Fruit fly (Drosophila melanogaster): ENCODE measurements around the gene Pbp95.

The Pbp95 gene

dm6 chr3R:7990799-7991423 lies 22.7 kb upstream of the Pbp95 start:
- TF ChIP-seq EcR (GFP tag; optimal IDR thresholded peaks at IDR 0.05): peak; percentile 13
- 0 out of 3 replicates have a peak, but pooled peaks have one; percentile 14 for TF ChIP-seq fd96Ca (GFP tag; IDR thresholded peaks at IDR 0.05)
- no peak for TF ChIP-seq CG12605 (GFP tag; IDR thresholded peaks at IDR 0.05)

dm6 chr3R:7991446-7991845 lies 22.1 kb upstream of the Pbp95 start:
- no peak for TF ChIP-seq Pif1B (GFP tag; optimal IDR thresholded peaks at IDR 0.05)
- no peak for TF ChIP-seq D1 (tag; optimal IDR thresholded peaks at IDR 0.05)
- 0 out of 3 replicates have a peak, but pooled peaks have one; percentile 8 for TF ChIP-seq CG4496 (GFP tag; IDR thresholded peaks at IDR 0.05)
- no peak for TF ChIP-seq gl (tag; optimal IDR thresholded peaks at IDR 0.05)

dm6 chr3R:7992100-7992499 lies 21.5 kb upstream of the Pbp95 start:
- TF ChIP-seq CG32121 (GFP tag; IDR thresholded peaks at IDR 0.05): peak; percentile 24; the same call in 1 of the 2 replicates
- no peak for TF ChIP-seq CG13204 (GFP tag; optimal IDR thresholded peaks at IDR 0.05)
- no peak for TF ChIP-seq CG34367 (tag; optimal IDR thresholded peaks at IDR 0.05)
- no peak for TF ChIP-seq Snoo (tag; optimal IDR thresholded peaks at IDR 0.05)
- TF ChIP-seq CG17806 (tag; optimal IDR thresholded peaks at IDR 0.05): no peak
- TF ChIP-seq fd96Ca (GFP tag; IDR thresholded peaks at IDR 0.05): no peak
- TF ChIP-seq CG15710 (tag; optimal IDR thresholded peaks at IDR 0.05): no peak
- no peak for TF ChIP-seq D1 (tag; optimal IDR thresholded peaks at IDR 0.05)
- no peak for TF ChIP-seq CG10348 (GFP tag; IDR thresholded peaks at IDR 0.05)
- no peak for TF ChIP-seq gl (tag; optimal IDR thresholded peaks at IDR 0.05)
- TF ChIP-seq CG4496 (GFP tag; IDR thresholded peaks at IDR 0.05): peak; percentile 55; the same call in 2 of the 3 replicates
- TF ChIP-seq CG9948 (tag; optimal IDR thresholded peaks at IDR 0.05): no peak
- peak; percentile 38 for TF ChIP-seq CG14655 (GFP tag; optimal IDR thresholded peaks at IDR 0.05)
- no peak for TF ChIP-seq Pif1A (GFP tag; optimal IDR thresholded peaks at IDR 0.05)
- TF ChIP-seq CG8159 (tag; optimal IDR thresholded peaks at IDR 0.05): peak; percentile 7
- TF ChIP-seq CG8301 (tag; optimal IDR thresholded peaks at IDR 0.05): peak; percentile 48
- no peak for TF ChIP-seq CG12605 (GFP tag; IDR thresholded peaks at IDR 0.05)
- TF ChIP-seq EcR (GFP tag; optimal IDR thresholded peaks at IDR 0.05): no peak
- no peak for TF ChIP-seq rn (GFP tag; IDR thresholded peaks at IDR 0.05)

dm6 chr3R:7993506-7993905 lies 20.1 kb upstream of the Pbp95 start:
- TF ChIP-seq CG32121 (GFP tag; IDR thresholded peaks at IDR 0.05) (no peak), rn (GFP tag; IDR thresholded peaks at IDR 0.05) (no peak), CG4496 (GFP tag; IDR thresholded peaks at IDR 0.05) (no peak), CG13204 (GFP tag; optimal IDR thresholded peaks at IDR 0.05) (no peak), Snoo (tag; optimal IDR thresholded peaks at IDR 0.05) (no peak), CG34367 (tag; optimal IDR thresholded peaks at IDR 0.05) (no peak), CG8159 (tag; optimal IDR thresholded peaks at IDR 0.05) (no peak), Pif1A (GFP tag; optimal IDR thresholded peaks at IDR 0.05) (no peak), gl (tag; optimal IDR thresholded peaks at IDR 0.05) (no peak), Ets98B (GFP tag; IDR thresholded peaks at IDR 0.05) (no peak), CG10348 (GFP tag; IDR thresholded peaks at IDR 0.05) (no peak), CG9948 (tag; optimal IDR thresholded peaks at IDR 0.05) (no peak), CG8301 (tag; optimal IDR thresholded peaks at IDR 0.05) (no peak), EcR (GFP tag; optimal IDR thresholded peaks at IDR 0.05) (no peak), fd96Ca (GFP tag; IDR thresholded peaks at IDR 0.05) (no peak)

- TF ChIP-seq Pif1A (GFP tag; optimal IDR thresholded peaks at IDR 0.05): no peak
- TF ChIP-seq CG4496 (GFP tag; IDR thresholded peaks at IDR 0.05): no peak
- no peak for TF ChIP-seq fd96Ca (GFP tag; IDR thresholded peaks at IDR 0.05)
- no peak for TF ChIP-seq Ets98B (GFP tag; IDR thresholded peaks at IDR 0.05)
- no peak for TF ChIP-seq CG12605 (GFP tag; IDR thresholded peaks at IDR 0.05)
- TF ChIP-seq rn (GFP tag; IDR thresholded peaks at IDR 0.05): no peak
Observed at dm6 chr3R:7994629-7995028, 19.0 kb upstream of the Pbp95 start.

- TF ChIP-seq CG13204 (GFP tag; optimal IDR thresholded peaks at IDR 0.05) (peak; percentile 93), EcR (GFP tag; optimal IDR thresholded peaks at IDR 0.05) (peak; percentile 41), Pif1A (GFP tag; optimal IDR thresholded peaks at IDR 0.05) (no peak)
Observed at dm6 chr3R:7995722-7996121, 17.9 kb upstream of the Pbp95 start, which contains the start of gene Elovl7. TSS of gene Elovl7 (minus strand) at chr3R:7995852.

- TF ChIP-seq CG14655 (GFP tag; optimal IDR thresholded peaks at IDR 0.05) (no peak), rn (GFP tag; IDR thresholded peaks at IDR 0.05) (no peak), CG4496 (GFP tag; IDR thresholded peaks at IDR 0.05) (no peak), CG10348 (GFP tag; IDR thresholded peaks at IDR 0.05) (no peak), CG34367 (tag; optimal IDR thresholded peaks at IDR 0.05) (no peak), CG17806 (tag; optimal IDR thresholded peaks at IDR 0.05) (no peak), Pif1A (GFP tag; optimal IDR thresholded peaks at IDR 0.05) (no peak), Snoo (tag; optimal IDR thresholded peaks at IDR 0.05) (no peak), EcR (GFP tag; optimal IDR thresholded peaks at IDR 0.05) (no peak), CG12605 (GFP tag; IDR thresholded peaks at IDR 0.05) (no peak), Ets98B (GFP tag; IDR thresholded peaks at IDR 0.05) (no peak)
Observed at dm6 chr3R:7998778-7999177, 14.8 kb upstream of the Pbp95 start.

Data from whole organism, pupa.